Fruit fly (Drosophila melanogaster): Measurements from ENCODE around the gene CG15529.

DNA sequence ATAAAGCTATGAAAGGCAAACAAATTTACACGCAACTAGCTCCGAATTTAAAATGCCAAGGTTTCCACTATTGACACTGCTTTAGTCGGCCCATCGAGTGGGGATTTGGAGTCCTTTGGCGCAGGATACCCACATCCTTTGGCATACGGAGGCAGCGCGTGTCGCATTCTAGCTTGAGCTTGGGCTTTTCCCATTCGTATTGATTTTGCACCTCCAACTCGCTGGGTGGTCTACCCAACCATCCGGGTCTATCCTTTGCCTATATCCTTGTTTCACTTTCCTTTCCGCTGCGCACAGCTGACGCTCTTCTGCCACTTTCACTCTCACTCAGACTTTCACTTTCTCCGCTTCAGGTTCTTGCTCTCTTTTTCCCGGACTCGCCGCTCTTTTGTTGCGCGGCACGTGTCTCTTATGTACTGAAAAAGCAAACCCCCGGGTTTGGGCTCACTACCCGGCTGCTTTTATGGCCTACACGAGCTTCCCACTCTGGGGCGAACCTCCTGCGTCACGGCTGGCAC lies 37.5 kb upstream of the CG15529 start:
- TF ChIP-seq CG8478 (optimal IDR thresholded peaks at IDR 0.05) (no peak), Dll (optimal IDR thresholded peaks at IDR 0.05) (no peak), psq (optimal IDR thresholded peaks at IDR 0.05) (no peak)
